Worm (Caenorhabditis elegans) whole organism, young adult: ENCODE measurements around the gene mdt-20.

Experiments used
- B0261.1 ChIP-seq: sonication (generic microtip); optimal IDR thresholded peaks from 2 replicates; lab custom pipeline; 2016; ENCODE audit warnings: mild to moderate bottlenecking, missing genetic modification characterization, moderate library complexity, missing compliant biosample characterization
- B0336.3 ChIP-seq: fragments of 200-800 bp; sonication (Bioruptor generic); IDR thresholded peaks from 2 replicates; pipeline ENCODE4 v1.3.6; 2022; ENCODE audit warnings: missing genetic modification characterization, missing compliant biosample characterization
- C06A6.2 ChIP-seq: fragments of 200-800 bp; sonication (Bioruptor generic); conservative IDR thresholded peaks from 2 replicates; pipeline ENCODE4 v1.3.6; 2022; ENCODE audit warnings: missing genetic modification characterization, missing compliant biosample characterization
- F23B12.7 ChIP-seq: sonication (generic microtip); optimal IDR thresholded peaks from 2 replicates; lab custom pipeline; 2017; ENCODE audit warnings: missing genetic modification characterization, mild to moderate bottlenecking, missing compliant biosample characterization, antibody characterized with exemption, moderate library complexity; ENCODE audit not compliant: insufficient read depth
- F39B2.1 ChIP-seq: fragments of 200-800 bp; sonication (Bioruptor generic); IDR thresholded peaks from 2 replicates; pipeline ENCODE4 v1.3.6; 2022; ENCODE audit warnings: missing genetic modification reagents, missing genetic modification characterization, missing compliant biosample characterization
- F57A8.1 ChIP-seq: fragments of 200-800 bp; sonication (Bioruptor generic); optimal IDR thresholded peaks from 2 replicates; lab custom pipeline; 2018; ENCODE audit warnings: mild to moderate bottlenecking, missing genetic modification characterization, moderate library complexity, missing compliant biosample characterization
- K12H6.12 ChIP-seq: fragments of 200-800 bp; sonication (Bioruptor generic); optimal IDR thresholded peaks from 2 replicates; lab custom pipeline; 2018; ENCODE audit warnings: mild to moderate bottlenecking, missing genetic modification characterization, missing compliant biosample characterization
- Y95B8A.8 ChIP-seq: fragments of 200-800 bp; sonication (Bioruptor generic); IDR thresholded peaks from 2 replicates; pipeline ENCODE4 v1.3.6; 2022; ENCODE audit warnings: missing genetic modification reagents, missing genetic modification characterization, missing compliant biosample characterization
- ama-1 ChIP-seq, 3 experiments: fragments of 150-350 bp in 1 of 3; sonication (generic microtip) in 2 of 3; optimal IDR thresholded peaks; 2 replicates each; lab custom pipeline; 2014 to 2018; ENCODE audit warnings: missing biosample characterization in 2 of 3, missing genetic modification characterization in 2 of 3, missing genetic modification reagents in 2 of 3
- athp-1 ChIP-seq: sonication (generic microtip); optimal IDR thresholded peaks from 2 replicates; lab custom pipeline; 2017; ENCODE audit warnings: mild to moderate bottlenecking, missing genetic modification characterization, missing compliant biosample characterization
- attf-6 ChIP-seq: fragments of 200-800 bp; sonication (Bioruptor generic); IDR thresholded peaks from 2 replicates; pipeline ENCODE4 v1.3.6; 2022; ENCODE audit warnings: missing genetic modification reagents, missing genetic modification characterization, missing compliant biosample characterization
- bed-2 ChIP-seq: fragments of 200-800 bp; sonication (Bioruptor generic); IDR thresholded peaks from 2 replicates; pipeline ENCODE4 v1.3.6; 2022; ENCODE audit warnings: missing genetic modification reagents, missing genetic modification characterization, missing compliant biosample characterization
- ceh-27 ChIP-seq: fragments of 200-800 bp; sonication (Bioruptor generic); optimal IDR thresholded peaks from 2 replicates; lab custom pipeline; 2018; ENCODE audit warnings: mild to moderate bottlenecking, missing genetic modification characterization, moderate library complexity, missing compliant biosample characterization
- ceh-58 ChIP-seq: fragments of 200-800 bp; sonication (Bioruptor generic); IDR thresholded peaks from 2 replicates; pipeline ENCODE4 v1.3.6; 2022; ENCODE audit warnings: missing genetic modification characterization, missing compliant biosample characterization
- ceh-79 ChIP-seq: sonication (generic microtip); optimal IDR thresholded peaks from 2 replicates; lab custom pipeline; 2017; ENCODE audit warnings: mild to moderate bottlenecking, missing genetic modification characterization, missing compliant biosample characterization
- chd-7 ChIP-seq: sonication (generic microtip); optimal IDR thresholded peaks from 2 replicates; lab custom pipeline; 2016; ENCODE audit warnings: mild to moderate bottlenecking, missing genetic modification characterization, moderate library complexity, missing compliant biosample characterization
- dpff-1 ChIP-seq: sonication (generic microtip); optimal IDR thresholded peaks from 2 replicates; lab custom pipeline; 2017; ENCODE audit warnings: mild to moderate bottlenecking, missing genetic modification characterization, missing compliant biosample characterization
- dpl-1 ChIP-seq: fragments of 150-350 bp; optimal IDR thresholded peaks from 2 replicates; lab custom pipeline; 2014; ENCODE audit warnings: missing biosample characterization, missing genetic modification reagents, missing genetic modification characterization
- efl-1 ChIP-seq: fragments of 150-350 bp; optimal IDR thresholded peaks from 2 replicates; lab custom pipeline; 2014; ENCODE audit warnings: missing biosample characterization, missing genetic modification reagents, missing genetic modification characterization
- egrh-3 ChIP-seq: fragments of 200-800 bp; sonication (Bioruptor generic); IDR thresholded peaks from 2 replicates; pipeline ENCODE4 v1.3.6; 2022; ENCODE audit warnings: missing genetic modification reagents, missing genetic modification characterization, missing compliant biosample characterization
- him-1 ChIP-seq: sonication (generic microtip); optimal IDR thresholded peaks from 2 replicates; lab custom pipeline; 2016; ENCODE audit warnings: missing genotype, missing genetic modification reagents, missing genetic modification characterization, missing compliant biosample characterization
- hrde-1 ChIP-seq: sonication (generic microtip); optimal IDR thresholded peaks from 2 replicates; lab custom pipeline; 2016; ENCODE audit warnings: missing genetic modification characterization, mild to moderate bottlenecking, missing compliant biosample characterization, moderate library complexity, missing genotype, missing genetic modification reagents, borderline replicate concordance
- let-607 ChIP-seq, 2 experiments: fragments of 200-800 bp in 1 of 2; sonication (Bioruptor generic) in 1 of 2; sonication (generic microtip) in 1 of 2; optimal IDR thresholded peaks; 2 replicates each; lab custom pipeline; 2016 to 2018; ENCODE audit warnings: mild to moderate bottlenecking in 2 of 2, missing compliant biosample characterization in 2 of 2, missing genetic modification characterization in 2 of 2, moderate library complexity in 2 of 2, missing genotype in 1 of 2
- lin-40 ChIP-seq: sonication (generic microtip); optimal IDR thresholded peaks from 2 replicates; lab custom pipeline; 2016; ENCODE audit warnings: missing genetic modification characterization, mild to moderate bottlenecking, missing compliant biosample characterization, missing genotype, missing genetic modification reagents
- lin-54 ChIP-seq: fragments of 200-800 bp; sonication (Bioruptor generic); optimal IDR thresholded peaks from 2 replicates; lab custom pipeline; 2018; ENCODE audit warnings: mild to moderate bottlenecking, missing genetic modification characterization, missing compliant biosample characterization
- lsl-1 ChIP-seq: fragments of 200-800 bp; sonication (Bioruptor generic); optimal IDR thresholded peaks from 2 replicates; lab custom pipeline; 2018; ENCODE audit warnings: mild to moderate bottlenecking, missing genetic modification characterization, moderate library complexity, missing compliant biosample characterization
- mcd-1 ChIP-seq: fragments of 200-800 bp; sonication (Bioruptor generic); IDR thresholded peaks from 2 replicates; pipeline ENCODE4 v1.3.6; 2022; ENCODE audit warnings: missing genetic modification reagents, missing genetic modification characterization, missing compliant biosample characterization
- mes-4 ChIP-seq: sonication (generic microtip); optimal IDR thresholded peaks from 2 replicates; lab custom pipeline; 2016; ENCODE audit warnings: missing genotype, missing genetic modification characterization, missing compliant biosample characterization
- mxl-1 ChIP-seq: sonication (generic microtip); optimal IDR thresholded peaks from 2 replicates; lab custom pipeline; 2016; ENCODE audit warnings: missing genetic modification characterization, missing compliant biosample characterization
- nfyb-1 ChIP-seq: fragments of 200-800 bp; sonication (Bioruptor generic); IDR thresholded peaks from 2 replicates; pipeline ENCODE4 v1.3.6; 2022; ENCODE audit warnings: missing genetic modification reagents, missing genetic modification characterization, missing compliant biosample characterization
- pha-4 ChIP-seq: fragments of 150-350 bp; sonication (generic microtip); optimal IDR thresholded peaks from 2 replicates; lab custom pipeline; 2014; ENCODE audit warnings: missing biosample characterization, missing genetic modification reagents, missing genetic modification characterization
- sdz-38 ChIP-seq: sonication (generic microtip); optimal IDR thresholded peaks from 2 replicates; lab custom pipeline; 2016; ENCODE audit warnings: missing genotype, missing genetic modification characterization, missing compliant biosample characterization
- tbx-9 ChIP-seq: sonication (generic microtip); optimal IDR thresholded peaks from 2 replicates; lab custom pipeline; 2016; ENCODE audit warnings: borderline replicate concordance, missing genetic modification characterization, inconsistent platforms, missing compliant biosample characterization
- zfh-2 ChIP-seq: fragments of 200-800 bp; sonication (Bioruptor generic); conservative IDR thresholded peaks from 2 replicates; pipeline ENCODE4 v1.3.6; 2022; ENCODE audit warnings: missing genetic modification reagents, missing genetic modification characterization, missing compliant biosample characterization
- zim-3 ChIP-seq: sonication (generic microtip); optimal IDR thresholded peaks from 2 replicates; lab custom pipeline; 2017; ENCODE audit warnings: mild to moderate bottlenecking, missing genetic modification characterization, moderate library complexity, missing compliant biosample characterization
- ztf-25 ChIP-seq: fragments of 200-800 bp; sonication (Bioruptor generic); IDR thresholded peaks from 2 replicates; pipeline ENCODE4 v1.3.6; 2022; ENCODE audit warnings: missing genetic modification reagents, missing genetic modification characterization, missing compliant biosample characterization
- ztf-28 ChIP-seq: fragments of 200-800 bp; sonication (Bioruptor generic); IDR thresholded peaks from 2 replicates; pipeline ENCODE4 v1.3.6; 2022; ENCODE audit warnings: missing genetic modification reagents, missing genetic modification characterization, missing compliant biosample characterization
- ztf-3 ChIP-seq: fragments of 200-800 bp; sonication (Bioruptor generic); optimal IDR thresholded peaks from 2 replicates; lab custom pipeline; 2018; ENCODE audit warnings: mild to moderate bottlenecking, missing genetic modification characterization, missing compliant biosample characterization
- ztf-6 ChIP-seq: fragments of 200-800 bp; sonication (Bioruptor generic); IDR thresholded peaks from 2 replicates; pipeline ENCODE4 v1.3.6; 2022; ENCODE audit warnings: missing genetic modification reagents, missing genetic modification characterization, missing compliant biosample characterization

The mdt-20 gene

ce11 chrIV:1239686-1240085, 52.1 kb downstream of the mdt-20 start, which contains the start of gene F38A1.8:
Gene F38A1.8, minus strand, starts transcription at chrIV:1239852.
- no peak for TF ChIP-seq mes-4 (tag; lab: Kevin White, UChicago)
- TF ChIP-seq chd-7, result no peak
- peak; percentile 50; the same call in 1 of the 2 replicates for TF ChIP-seq mcd-1
- no peak for TF ChIP-seq K12H6.12 (tag; lab: Kevin White, UChicago)
- no peak for TF ChIP-seq ztf-3 (GFP tag; lab: Kevin White, UChicago)
- TF ChIP-seq Y95B8A.8 (GFP tag; lab: Robert Waterston, UW), result no peak
- no peak for TF ChIP-seq attf-6 (GFP tag; lab: Robert Waterston, UW)
- peak; percentile 6 for TF ChIP-seq F23B12.7
- TF ChIP-seq B0336.3 (GFP tag; lab: Robert Waterston, UW), result no peak
- no peak for TF ChIP-seq ztf-28 (GFP tag; lab: Robert Waterston, UW)
- peak; percentile 56 for TF ChIP-seq lin-54 (GFP tag; lab: Kevin White, UChicago)
- no peak for TF ChIP-seq ceh-79 (tag; lab: Kevin White, UChicago)
- TF ChIP-seq dpl-1 (GFP tag; lab: Kevin White, UChicago), result peak; percentile 41
- TF ChIP-seq sdz-38 (tag; lab: Kevin White, UChicago), result no peak
- no peak for TF ChIP-seq ceh-27
- no peak for TF ChIP-seq C06A6.2 (GFP tag; lab: Robert Waterston, UW)
- no peak for TF ChIP-seq F39B2.1
- no peak for TF ChIP-seq ztf-6 (GFP tag; lab: Robert Waterston, UW)
- no peak for TF ChIP-seq zim-3 (tag; lab: Kevin White, UChicago)
- peak; percentile 45 for TF ChIP-seq him-1 (tag; lab: Kevin White, UChicago)
- peak; percentile 47 for TF ChIP-seq efl-1 (GFP tag; lab: Kevin White, UChicago)
- TF ChIP-seq athp-1 (tag; lab: Kevin White, UChicago), result no peak
- TF ChIP-seq dpff-1, result no peak
- TF ChIP-seq tbx-9, result no peak
- no peak for TF ChIP-seq pha-4 (tag; lab: Kevin White, UChicago)
- TF ChIP-seq B0261.1 (tag; lab: Kevin White, UChicago), result no peak
- peak; percentile 97 to 98 for TF ChIP-seq let-607 (tag; optimal IDR thresholded peaks at IDR 0.05; lab: Kevin White, UChicago)
- no peak for TF ChIP-seq nfyb-1 (GFP tag; lab: Robert Waterston, UW)
- TF ChIP-seq egrh-3, result no peak
- no peak for TF ChIP-seq ama-1 (optimal IDR thresholded peaks at IDR 0.05; lab: Kevin White, UChicago)
- no peak for TF ChIP-seq ama-1 (GFP tag; optimal IDR thresholded peaks at IDR 0.05; lab: Kevin White, UChicago)
- TF ChIP-seq lsl-1, result no peak
- TF ChIP-seq lin-40 (tag; lab: Kevin White, UChicago), result no peak
- TF ChIP-seq bed-2 (GFP tag; lab: Robert Waterston, UW), result no peak
- no peak for TF ChIP-seq ztf-25 (GFP tag; lab: Robert Waterston, UW)
- TF ChIP-seq ceh-58, result no peak
- TF ChIP-seq hrde-1 (tag; lab: Kevin White, UChicago), result no peak
- no peak for TF ChIP-seq zfh-2 (GFP tag; lab: Robert Waterston, UW)
- no peak for TF ChIP-seq mxl-1
- no peak for TF ChIP-seq F57A8.1
- TF ChIP-seq, all 124 proteins: peak for 7
